Fruit fly (Drosophila melanogaster) whole organism, adult: ENCODE results near the gene nxf2.

Experiments
- CG11617 ChIP-seq: fragments of 200-800 bp; sonication (Bioruptor generic); optimal IDR thresholded peaks from 2 replicates; lab custom pipeline; 2017; ENCODE audit warnings: mild to moderate bottlenecking, missing biosample characterization, missing genetic modification reagents, missing genetic modification characterization
- CG33017 ChIP-seq: fragments of 200-800 bp; sonication (Bioruptor generic); optimal IDR thresholded peaks from 2 replicates; lab custom pipeline; 2018; ENCODE audit warnings: missing biosample characterization, mild to moderate bottlenecking, missing genetic modification characterization, moderate library complexity
- CG7045 ChIP-seq: fragments of 200-800 bp; sonication (Bioruptor generic); optimal IDR thresholded peaks from 2 replicates; lab custom pipeline; 2017; ENCODE audit warnings: missing biosample characterization, mild to moderate bottlenecking, missing genetic modification characterization
- CG7101 ChIP-seq: fragments of 200-800 bp; sonication (Bioruptor generic); optimal IDR thresholded peaks from 2 replicates; lab custom pipeline; 2018; ENCODE audit warnings: missing biosample characterization, mild to moderate bottlenecking, missing genetic modification characterization, moderate library complexity
- Clk ChIP-seq: fragments of 200-800 bp; sonication (Bioruptor generic); optimal IDR thresholded peaks from 2 replicates; lab custom pipeline; 2017; ENCODE audit warnings: missing biosample characterization, missing genetic modification characterization
- Crg-1 ChIP-seq: fragments of 200-800 bp; sonication (Bioruptor generic); optimal IDR thresholded peaks from 2 replicates; lab custom pipeline; 2016; ENCODE audit warnings: missing biosample characterization, missing genetic modification characterization
- Mnt ChIP-seq: fragments of 200-800 bp; sonication (Bioruptor generic); optimal IDR thresholded peaks from 2 replicates; lab custom pipeline; 2016; ENCODE audit warnings: missing biosample characterization, mild to moderate bottlenecking, missing genetic modification characterization
- bab1 ChIP-seq: fragments of 200-800 bp; sonication (Bioruptor generic); optimal IDR thresholded peaks from 3 replicates; lab custom pipeline; 2019; ENCODE audit warnings: missing biosample characterization, mild to moderate bottlenecking, missing genetic modification characterization, moderate library complexity
- cnc ChIP-seq, 2 experiments: fragments of >200 bp; optimal IDR thresholded peaks; 2 replicates each; lab custom pipeline; 2017
- kay ChIP-seq: fragments of 200-800 bp; sonication (Bioruptor generic); peaks from one replicate; lab custom pipeline; 2016; ENCODE audit warnings: missing biosample characterization, missing genetic modification characterization, borderline replicate concordance
- tj ChIP-seq: fragments of 200-800 bp; sonication (Bioruptor generic); optimal IDR thresholded peaks from 3 replicates; lab custom pipeline; 2017; ENCODE audit warnings: missing biosample characterization, mild to moderate bottlenecking, missing genetic modification characterization, moderate library complexity

DNA sequence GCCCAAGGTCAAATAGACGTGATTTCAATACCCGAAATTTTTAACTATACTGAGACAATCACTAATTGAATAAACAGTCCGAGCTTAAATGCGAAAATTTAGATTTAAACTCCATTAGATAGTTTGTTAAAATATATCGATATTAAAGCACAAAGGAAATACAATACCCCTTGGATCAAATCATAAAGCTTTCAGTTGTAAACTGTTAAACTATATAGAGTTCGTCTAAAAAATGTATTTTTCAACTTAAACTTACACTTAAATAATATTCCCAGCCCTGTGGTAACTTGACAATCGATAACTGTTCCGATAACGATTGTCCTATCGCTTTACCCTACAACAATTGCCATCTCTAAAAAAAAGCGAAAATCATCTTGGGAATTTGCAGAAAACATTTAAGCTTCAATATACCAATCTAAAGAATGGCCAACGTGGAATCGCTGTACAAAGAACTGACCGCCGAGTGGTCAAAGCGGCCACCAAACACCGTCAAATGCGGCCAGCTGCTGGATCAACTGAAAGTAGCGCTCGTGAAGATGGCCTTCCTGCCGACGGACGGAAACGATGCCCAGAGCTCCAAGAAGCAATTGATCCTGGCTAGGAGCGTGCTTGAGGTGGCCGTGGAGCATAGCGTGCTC, 2.7 kb upstream of the nxf2 start, which contains the start of gene Rpn12:
- TF ChIP-seq Mnt: no peak
- peak; percentile 38 for TF ChIP-seq CG11617 (GFP tag; lab: Kevin White, UChicago)
- peak; percentile 16 for TF ChIP-seq Crg-1 (GFP tag; lab: Kevin White, UChicago)
- TF ChIP-seq CG7101 (tag; lab: Kevin White, UChicago): peak; percentile 62
- peak in 1 of 2 experiments; percentile 35 for TF ChIP-seq cnc (optimal IDR thresholded peaks at IDR 0.05; lab: Kevin White, UChicago)
- TF ChIP-seq tj (GFP tag; lab: Kevin White, UChicago): peak; percentile 33
- peak; percentile 61 for TF ChIP-seq bab1 (GFP tag; lab: Kevin White, UChicago)
- TF ChIP-seq Clk (GFP tag; lab: Kevin White, UChicago): no peak
- TF ChIP-seq CG7045 (GFP tag; lab: Kevin White, UChicago): peak; percentile 41
- no peak for TF ChIP-seq kay (GFP tag; lab: Kevin White, UChicago)
- TF ChIP-seq CG33017: peak; percentile 63
